Worm (Caenorhabditis elegans) whole organism, L4 larva: Measurements from ENCODE around the gene Y53G8AR.6.

ENCODE experiments used
- F10B5.3 ChIP-seq: sonication (generic microtip); optimal IDR thresholded peaks from 2 replicates; lab custom pipeline; 2016; ENCODE audit warnings: mild to moderate bottlenecking, missing genetic modification characterization, missing compliant biosample characterization
- F49E8.2 ChIP-seq: sonication (generic microtip); optimal IDR thresholded peaks from 2 replicates; lab custom pipeline; 2016; ENCODE audit warnings: missing compliant biosample characterization, mild to moderate bottlenecking, missing genetic modification characterization, borderline replicate concordance
- ama-1 ChIP-seq: fragments of 150-350 bp; optimal IDR thresholded peaks from 2 replicates; lab custom pipeline; 2014; ENCODE audit warnings: inconsistent platforms, mixed read lengths
- dmd-6 ChIP-seq: fragments of 200-800 bp; sonication (Bioruptor generic); IDR thresholded peaks from 2 replicates; pipeline ENCODE4 v1.3.6; 2022; ENCODE audit warnings: missing genetic modification reagents, missing genetic modification characterization, missing compliant biosample characterization
- dpl-1 ChIP-seq: fragments of 150-350 bp; optimal IDR thresholded peaks from 2 replicates; lab custom pipeline; 2014; ENCODE audit warnings: missing biosample characterization, missing genetic modification reagents, missing genetic modification characterization
- hlh-30 ChIP-seq: sonication (generic microtip); optimal IDR thresholded peaks from 2 replicates; lab custom pipeline; 2017; ENCODE audit warnings: antibody characterized with exemption, mild to moderate bottlenecking, missing genetic modification characterization, missing compliant biosample characterization; ENCODE audit not compliant: insufficient read depth
- lin-38 ChIP-seq: fragments of 200-800 bp; sonication (Bioruptor generic); IDR thresholded peaks from 2 replicates; pipeline ENCODE4 v1.3.6; 2022; ENCODE audit warnings: missing genetic modification reagents, missing genetic modification characterization, missing compliant biosample characterization
- nhr-28 ChIP-seq: fragments of 150-350 bp; optimal IDR thresholded peaks from 2 replicates; lab custom pipeline; 2014; ENCODE audit warnings: missing biosample characterization, missing genetic modification characterization
- nhr-41 ChIP-seq: fragments of 200-800 bp; sonication (Bioruptor generic); IDR thresholded peaks from 2 replicates; pipeline ENCODE4 v1.3.6; 2022; ENCODE audit warnings: missing genetic modification reagents, missing genetic modification characterization, missing compliant biosample characterization
- nhr-48 ChIP-seq: sonication (generic microtip); optimal IDR thresholded peaks from 2 replicates; lab custom pipeline; 2016; ENCODE audit warnings: mild to moderate bottlenecking, missing genetic modification characterization, missing compliant biosample characterization
- skn-1 ChIP-seq: fragments of 150-350 bp; optimal IDR thresholded peaks from 2 replicates; lab custom pipeline; 2014; ENCODE audit warnings: missing biosample characterization, missing genetic modification characterization
- spr-1 ChIP-seq: sonication (generic microtip); optimal IDR thresholded peaks from 2 replicates; lab custom pipeline; 2016; ENCODE audit warnings: mild to moderate bottlenecking, missing genetic modification characterization, missing compliant biosample characterization
- unc-39 ChIP-seq: sonication (generic microtip); optimal IDR thresholded peaks from 2 replicates; lab custom pipeline; 2017; ENCODE audit warnings: missing biosample characterization, missing genetic modification characterization
- ztf-11 ChIP-seq: fragments of 150-350 bp; optimal IDR thresholded peaks from 2 replicates; lab custom pipeline; 2014; ENCODE audit warnings: missing biosample characterization, missing genetic modification characterization

ce11 chrIII:3322317-3323010 is 27.9 kb downstream of the Y53G8AR.6 start, which contains the start of gene phf-15:
- TF ChIP-seq unc-39 (no peak), nhr-28 (tag; lab: Kevin White, UChicago) (no peak), F10B5.3 (tag; lab: Kevin White, UChicago) (no peak), skn-1 (tag; lab: Kevin White, UChicago) (no peak), spr-1 (tag; lab: Kevin White, UChicago) (no peak), hlh-30 (tag; lab: Kevin White, UChicago) (no peak), dpl-1 (GFP tag; lab: Kevin White, UChicago) (peak; percentile 8), nhr-48 (tag; lab: Kevin White, UChicago) (no peak), lin-38 (GFP tag; lab: Robert Waterston, UW) (no peak), dmd-6 (no peak), F49E8.2 (tag; lab: Kevin White, UChicago) (no peak), ztf-11 (tag; lab: Kevin White, UChicago) (no peak), ama-1 (lab: Kevin White, UChicago) (no peak), nhr-41 (no peak)
